Fruit fly (Drosophila melanogaster) whole organism, pupa: ENCODE data around the gene Apt1.

Source experiments
- CG10348 ChIP-seq: fragments of 200-800 bp; sonication (Bioruptor generic); IDR thresholded peaks from 2 replicates; pipeline ENCODE4 v1.3.6; 2022; ENCODE audit warnings: missing biosample characterization, missing genetic modification characterization
- CG12605 ChIP-seq: fragments of 200-800 bp; sonication (Bioruptor generic); IDR thresholded peaks from 2 replicates; pipeline ENCODE4 v1.3.6; 2022; ENCODE audit warnings: missing biosample characterization, missing genetic modification characterization
- CG13204 ChIP-seq: fragments of 200-800 bp; sonication (Bioruptor generic); optimal IDR thresholded peaks from 2 replicates; lab custom pipeline; 2018; ENCODE audit warnings: missing biosample characterization, mild to moderate bottlenecking, missing genetic modification characterization, moderate library complexity
- CG14655 ChIP-seq: fragments of 200-800 bp; sonication (Bioruptor generic); optimal IDR thresholded peaks from 3 replicates; lab custom pipeline; 2017; ENCODE audit warnings: mild to moderate bottlenecking, missing biosample characterization, missing genetic modification reagents, missing genetic modification characterization
- CG15710 ChIP-seq: fragments of 200-800 bp; sonication (Bioruptor generic); optimal IDR thresholded peaks from 2 replicates; lab custom pipeline; 2018; ENCODE audit warnings: missing biosample characterization, mild to moderate bottlenecking, missing genetic modification characterization, moderate library complexity
- CG17806 ChIP-seq: fragments of 200-800 bp; sonication (Bioruptor generic); optimal IDR thresholded peaks from 2 replicates; lab custom pipeline; 2018; ENCODE audit warnings: missing biosample characterization, mild to moderate bottlenecking, missing genetic modification characterization, moderate library complexity
- CG32121 ChIP-seq: fragments of 200-800 bp; sonication (Bioruptor generic); IDR thresholded peaks from 2 replicates; pipeline ENCODE4 v1.3.6; 2022; ENCODE audit warnings: missing biosample characterization, missing genetic modification characterization
- CG34367 ChIP-seq: fragments of 200-800 bp; sonication (Bioruptor generic); optimal IDR thresholded peaks from 2 replicates; lab custom pipeline; 2018; ENCODE audit warnings: missing biosample characterization, mild to moderate bottlenecking, missing genetic modification characterization
- CG4496 ChIP-seq: fragments of 200-800 bp; sonication (Bioruptor generic); IDR thresholded peaks from 3 replicates; pipeline ENCODE4 v1.3.6; 2022; ENCODE audit warnings: missing biosample characterization, missing genetic modification characterization
- CG8159 ChIP-seq: fragments of 200-800 bp; sonication (Bioruptor generic); optimal IDR thresholded peaks from 3 replicates; lab custom pipeline; 2018; ENCODE audit warnings: missing biosample characterization, mild to moderate bottlenecking, missing genetic modification characterization, moderate library complexity
- CG8301 ChIP-seq: fragments of 200-800 bp; sonication (Bioruptor generic); optimal IDR thresholded peaks from 2 replicates; lab custom pipeline; 2018; ENCODE audit warnings: missing biosample characterization, mild to moderate bottlenecking, missing genetic modification characterization
- CG9948 ChIP-seq: fragments of 200-800 bp; sonication (Bioruptor generic); optimal IDR thresholded peaks from 2 replicates; lab custom pipeline; 2018; ENCODE audit warnings: missing biosample characterization, mild to moderate bottlenecking, missing genetic modification characterization, moderate library complexity
- D1 ChIP-seq: fragments of 200-800 bp; sonication (Bioruptor generic); optimal IDR thresholded peaks from 2 replicates; lab custom pipeline; 2018; ENCODE audit warnings: missing biosample characterization, mild to moderate bottlenecking, missing genetic modification characterization, moderate library complexity
- EcR ChIP-seq: fragments of 200-800 bp; sonication (Bioruptor generic); optimal IDR thresholded peaks from 3 replicates; lab custom pipeline; 2019; ENCODE audit warnings: missing biosample characterization, missing genetic modification characterization, mild to moderate bottlenecking, moderate library complexity, missing genetic modification reagents
- Ets98B ChIP-seq: fragments of 200-800 bp; sonication (Bioruptor generic); IDR thresholded peaks from 2 replicates; pipeline ENCODE4 v1.3.6; 2022; ENCODE audit warnings: missing biosample characterization, missing genetic modification characterization
- Pif1A ChIP-seq: fragments of 200-800 bp; sonication (Bioruptor generic); optimal IDR thresholded peaks from 3 replicates; lab custom pipeline; 2016; ENCODE audit warnings: missing biosample characterization, missing genetic modification characterization
- Pif1B ChIP-seq: fragments of 200-800 bp; sonication (Bioruptor generic); optimal IDR thresholded peaks from 3 replicates; lab custom pipeline; 2016; ENCODE audit warnings: missing biosample characterization, missing genetic modification characterization
- Snoo ChIP-seq: fragments of 200-800 bp; sonication (Bioruptor generic); optimal IDR thresholded peaks from 3 replicates; lab custom pipeline; 2017; ENCODE audit warnings: missing biosample characterization, mild to moderate bottlenecking, missing genetic modification characterization, inconsistent platforms
- fd96Ca ChIP-seq: fragments of 200-800 bp; sonication (Bioruptor generic); IDR thresholded peaks from 3 replicates; pipeline ENCODE4 v1.3.6; 2022; ENCODE audit warnings: missing biosample characterization, missing genetic modification characterization
- gl ChIP-seq: fragments of 200-800 bp; sonication (Bioruptor generic); optimal IDR thresholded peaks from 2 replicates; lab custom pipeline; 2018; ENCODE audit warnings: missing biosample characterization, mild to moderate bottlenecking, missing genetic modification characterization
- rn ChIP-seq: fragments of 200-800 bp; sonication (Bioruptor generic); IDR thresholded peaks from 2 replicates; pipeline ENCODE4 v1.3.6; 2022; ENCODE audit warnings: missing biosample characterization, missing genetic modification characterization

Apt1 gene

DNA sequence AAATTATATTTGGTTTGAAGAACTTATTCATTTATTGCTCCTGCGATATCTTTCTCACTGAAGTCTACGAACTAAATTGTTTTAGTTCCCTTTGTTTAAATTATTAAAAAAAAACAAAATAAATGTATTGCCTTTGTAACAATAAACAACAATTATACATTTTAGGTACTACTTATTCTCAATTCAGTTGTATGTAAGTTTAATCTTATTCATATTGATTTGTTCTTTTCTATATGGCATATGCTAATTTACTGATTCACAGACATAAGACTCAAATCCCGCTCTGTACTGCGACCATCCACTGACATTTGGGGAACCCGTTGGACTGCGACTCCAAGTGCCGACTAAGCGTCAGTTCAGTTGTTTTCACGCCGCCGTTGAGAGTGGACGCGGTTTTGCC is 3.3 kb downstream of the Apt1 start, which contains the start of gene CG32091:
TSS of gene CG32091 (plus strand) at position 301 of the 400 bp plus-strand sequence.
- TF ChIP-seq CG8159 (tag; lab: Kevin White, UChicago) (no peak), CG32121 (no peak), Snoo (tag; lab: Kevin White, UChicago) (no peak), CG14655 (GFP tag; lab: Kevin White, UChicago) (no peak), CG15710 (no peak), CG13204 (GFP tag; lab: Kevin White, UChicago) (no peak), CG34367 (no peak), Pif1A (GFP tag; lab: Kevin White, UChicago) (no peak), rn (GFP tag; lab: Robert Waterston, UW) (no peak), D1 (tag; lab: Kevin White, UChicago) (no peak), EcR (GFP tag; lab: Kevin White, UChicago) (no peak), CG4496 (GFP tag; lab: Robert Waterston, UW) (no peak), CG8301 (tag; lab: Kevin White, UChicago) (no peak), fd96Ca (GFP tag; lab: Robert Waterston, UW) (no peak), CG17806 (tag; lab: Kevin White, UChicago) (no peak), CG12605 (GFP tag; lab: Robert Waterston, UW) (no peak), CG10348 (GFP tag; lab: Robert Waterston, UW) (no peak)
- TF ChIP-seq, all 21 proteins: peak for 0

dm6 chr3L:11634551-11634950 is 6.7 kb downstream of the Apt1 start:
- peak; percentile 73 for TF ChIP-seq CG34367
- TF ChIP-seq CG14655 (GFP tag; lab: Kevin White, UChicago): peak; percentile 80
- TF ChIP-seq CG13204 (GFP tag; lab: Kevin White, UChicago): peak; percentile 71
- TF ChIP-seq Pif1A (GFP tag; lab: Kevin White, UChicago): peak; percentile 44
- TF ChIP-seq CG8159 (tag; lab: Kevin White, UChicago): peak; percentile 50
- TF ChIP-seq EcR (GFP tag; lab: Kevin White, UChicago): no peak
- TF ChIP-seq Pif1B (GFP tag; lab: Kevin White, UChicago): peak; percentile 56
- TF ChIP-seq gl (tag; lab: Kevin White, UChicago): peak; percentile 69
- no peak; the same call in 1 of the 3 replicates for TF ChIP-seq fd96Ca (GFP tag; lab: Robert Waterston, UW)
- peak; percentile 58 for TF ChIP-seq CG32121
- no peak for TF ChIP-seq rn (GFP tag; lab: Robert Waterston, UW)
- TF ChIP-seq D1 (tag; lab: Kevin White, UChicago): no peak
- peak; percentile 54 for TF ChIP-seq Ets98B (GFP tag; lab: Robert Waterston, UW)
- peak; percentile 83 for TF ChIP-seq CG4496 (GFP tag; lab: Robert Waterston, UW)
- TF ChIP-seq CG9948 (tag; lab: Kevin White, UChicago): peak; percentile 24
- peak; percentile 94 for TF ChIP-seq CG12605 (GFP tag; lab: Robert Waterston, UW)
- TF ChIP-seq CG17806 (tag; lab: Kevin White, UChicago): peak; percentile 48
- TF ChIP-seq CG15710: peak; percentile 64
- peak; percentile 66 for TF ChIP-seq CG8301 (tag; lab: Kevin White, UChicago)
- TF ChIP-seq, all 21 proteins: peak for 15

dm6 chr3L:11636829-11637228 is 9.0 kb downstream of the Apt1 start:
- TF ChIP-seq CG14655 (GFP tag; lab: Kevin White, UChicago): no peak
- peak; percentile 31; the same call in 1 of the 2 replicates for TF ChIP-seq Ets98B (GFP tag; lab: Robert Waterston, UW)
- peak; percentile 51 for TF ChIP-seq CG32121
- TF ChIP-seq CG4496 (GFP tag; lab: Robert Waterston, UW): peak; percentile 60; the same call in 1 of the 3 replicates
- TF ChIP-seq CG8159 (tag; lab: Kevin White, UChicago): peak; percentile 47

dm6 chr3L:11645933-11646332 is 18.1 kb downstream of the Apt1 start, which contains the start of gene CG6071:
CG6071 (minus strand) TSS chr3L:11646033.
- TF ChIP-seq CG9948 (tag; lab: Kevin White, UChicago) (no peak), CG8301 (tag; lab: Kevin White, UChicago) (no peak), Ets98B (GFP tag; lab: Robert Waterston, UW) (no peak), rn (GFP tag; lab: Robert Waterston, UW) (no peak), CG17806 (tag; lab: Kevin White, UChicago) (no peak), D1 (tag; lab: Kevin White, UChicago) (no peak), CG10348 (GFP tag; lab: Robert Waterston, UW) (no peak), Pif1A (GFP tag; lab: Kevin White, UChicago) (no peak), Pif1B (GFP tag; lab: Kevin White, UChicago) (no peak), fd96Ca (GFP tag; lab: Robert Waterston, UW) (no peak), CG32121 (no peak), gl (tag; lab: Kevin White, UChicago) (no peak), Snoo (tag; lab: Kevin White, UChicago) (no peak), CG13204 (GFP tag; lab: Kevin White, UChicago) (no peak), CG34367 (no peak), EcR (GFP tag; lab: Kevin White, UChicago) (no peak), CG12605 (GFP tag; lab: Robert Waterston, UW) (no peak)

DNA sequence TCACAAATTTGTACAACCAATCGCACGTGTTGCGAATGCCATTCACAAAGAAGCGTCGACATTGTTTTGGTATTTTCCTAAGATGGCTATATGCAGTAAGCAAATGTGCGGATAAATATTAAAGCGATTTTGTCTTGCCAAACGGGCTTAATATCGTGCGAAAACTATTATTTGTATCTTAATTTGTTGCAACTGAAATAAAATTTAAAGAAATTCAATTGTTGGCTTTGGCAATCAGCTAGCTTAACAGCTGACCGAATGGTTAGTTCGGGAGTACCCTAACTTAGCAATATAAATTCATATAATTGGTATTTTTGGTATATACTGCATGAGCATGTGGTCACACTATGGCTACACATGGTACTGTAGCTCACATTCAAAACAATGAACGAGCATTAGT is 20.6 kb downstream of the Apt1 start, which contains the start of the genes RIOK1 and Polr3H:
TSS of gene RIOK1 (minus strand) at position 65 of the 400 bp plus-strand sequence.
TSS of gene Polr3H (plus strand) at position 347 of the 400 bp plus-strand sequence.
- TF ChIP-seq D1 (tag; lab: Kevin White, UChicago) (no peak), CG8301 (tag; lab: Kevin White, UChicago) (no peak), fd96Ca (GFP tag; lab: Robert Waterston, UW) (peak; percentile 66; the same call in 2 of the 3 replicates), CG9948 (tag; lab: Kevin White, UChicago) (no peak), CG12605 (GFP tag; lab: Robert Waterston, UW) (no peak), Ets98B (GFP tag; lab: Robert Waterston, UW) (peak; percentile 60), CG32121 (no peak; the same call in 1 of the 2 replicates), CG14655 (GFP tag; lab: Kevin White, UChicago) (no peak), Pif1B (GFP tag; lab: Kevin White, UChicago) (no peak), Pif1A (GFP tag; lab: Kevin White, UChicago) (no peak), CG15710 (no peak), CG34367 (peak; percentile 28), CG4496 (GFP tag; lab: Robert Waterston, UW) (peak; percentile 30; the same call in 1 of the 3 replicates), Snoo (tag; lab: Kevin White, UChicago) (no peak), gl (tag; lab: Kevin White, UChicago) (no peak)
